Worm (Caenorhabditis elegans) whole organism, young adult: Measurements from ENCODE around the gene F44A2.7.

ENCODE experiments used
- F22D6.2 ChIP-seq: sonication (generic microtip); optimal IDR thresholded peaks from 2 replicates; lab custom pipeline; 2016; ENCODE audit warnings: mild to moderate bottlenecking, missing genetic modification characterization, missing compliant biosample characterization
- F49E8.2 ChIP-seq: sonication (generic microtip); optimal IDR thresholded peaks from 3 replicates; lab custom pipeline; 2017; ENCODE audit warnings: missing genetic modification characterization, mild to moderate bottlenecking, missing compliant biosample characterization, antibody characterized with exemption, moderate library complexity; ENCODE audit not compliant: insufficient read depth
- K12H6.12 ChIP-seq: fragments of 200-800 bp; sonication (Bioruptor generic); optimal IDR thresholded peaks from 2 replicates; lab custom pipeline; 2018; ENCODE audit warnings: mild to moderate bottlenecking, missing genetic modification characterization, missing compliant biosample characterization
- T07F8.4 ChIP-seq: sonication (generic microtip); optimal IDR thresholded peaks from 2 replicates; lab custom pipeline; 2016; ENCODE audit warnings: mild to moderate bottlenecking, missing genetic modification characterization, moderate library complexity, missing compliant biosample characterization
- Y53G8AR.9 ChIP-seq: fragments of 200-800 bp; sonication (Bioruptor generic); conservative IDR thresholded peaks from 2 replicates; pipeline ENCODE4 v1.3.6; 2022; ENCODE audit warnings: missing genetic modification reagents, missing genetic modification characterization, missing compliant biosample characterization
- Y67H2A.10 ChIP-seq: fragments of 200-800 bp; sonication (Bioruptor generic); conservative IDR thresholded peaks from 2 replicates; pipeline ENCODE4 v1.3.6; 2022; ENCODE audit warnings: missing genetic modification reagents, missing genetic modification characterization, missing compliant biosample characterization
- Y79H2A.3 ChIP-seq: fragments of 200-800 bp; sonication (Bioruptor generic); conservative IDR thresholded peaks from 2 replicates; pipeline ENCODE4 v1.3.6; 2022; ENCODE audit warnings: missing genetic modification reagents, missing genetic modification characterization, missing compliant biosample characterization
- ZK185.1 ChIP-seq: sonication (generic microtip); optimal IDR thresholded peaks from 2 replicates; lab custom pipeline; 2016; ENCODE audit warnings: mild to moderate bottlenecking, missing genetic modification characterization, missing compliant biosample characterization; ENCODE audit not compliant: poor library complexity, severe bottlenecking
- akir-1 ChIP-seq: fragments of 200-800 bp; sonication (Bioruptor generic); optimal IDR thresholded peaks from 2 replicates; lab custom pipeline; 2018; ENCODE audit warnings: mild to moderate bottlenecking, missing genetic modification characterization, moderate library complexity, missing compliant biosample characterization
- atf-7 ChIP-seq: sonication (generic microtip); optimal IDR thresholded peaks from 2 replicates; lab custom pipeline; 2017; ENCODE audit warnings: mild to moderate bottlenecking, missing genetic modification characterization, missing compliant biosample characterization
- ceh-27 ChIP-seq: fragments of 200-800 bp; sonication (Bioruptor generic); optimal IDR thresholded peaks from 2 replicates; lab custom pipeline; 2018; ENCODE audit warnings: mild to moderate bottlenecking, missing genetic modification characterization, moderate library complexity, missing compliant biosample characterization
- chd-7 ChIP-seq: sonication (generic microtip); optimal IDR thresholded peaks from 2 replicates; lab custom pipeline; 2016; ENCODE audit warnings: mild to moderate bottlenecking, missing genetic modification characterization, moderate library complexity, missing compliant biosample characterization
- die-1 ChIP-seq: sonication (generic microtip); optimal IDR thresholded peaks from 2 replicates; lab custom pipeline; 2016; ENCODE audit warnings: missing genotype, mild to moderate bottlenecking, missing genetic modification characterization, missing compliant biosample characterization
- dox-1 ChIP-seq: fragments of 200-800 bp; sonication (Bioruptor generic); IDR thresholded peaks from 2 replicates; pipeline ENCODE4 v1.3.6; 2022; ENCODE audit warnings: missing genetic modification reagents, missing genetic modification characterization, missing compliant biosample characterization
- efl-1 ChIP-seq: fragments of 150-350 bp; optimal IDR thresholded peaks from 2 replicates; lab custom pipeline; 2014; ENCODE audit warnings: missing biosample characterization, missing genetic modification reagents, missing genetic modification characterization
- egrh-3 ChIP-seq: fragments of 200-800 bp; sonication (Bioruptor generic); IDR thresholded peaks from 2 replicates; pipeline ENCODE4 v1.3.6; 2022; ENCODE audit warnings: missing genetic modification reagents, missing genetic modification characterization, missing compliant biosample characterization
- fkh-3 ChIP-seq: sonication (generic microtip); optimal IDR thresholded peaks from 2 replicates; lab custom pipeline; 2016; ENCODE audit warnings: mild to moderate bottlenecking, missing genetic modification characterization, missing compliant biosample characterization
- him-1 ChIP-seq: sonication (generic microtip); optimal IDR thresholded peaks from 2 replicates; lab custom pipeline; 2016; ENCODE audit warnings: missing genotype, missing genetic modification reagents, missing genetic modification characterization, missing compliant biosample characterization
- hlh-26 ChIP-seq: fragments of 200-800 bp; sonication (Bioruptor generic); conservative IDR thresholded peaks from 2 replicates; pipeline ENCODE4 v1.3.6; 2022; ENCODE audit warnings: missing genetic modification reagents, missing genetic modification characterization, missing compliant biosample characterization
- hmg-1.2 ChIP-seq: fragments of 200-800 bp; sonication (Bioruptor generic); IDR thresholded peaks from 2 replicates; pipeline ENCODE4 v1.3.6; 2022; ENCODE audit warnings: missing genetic modification reagents, missing genetic modification characterization, missing compliant biosample characterization
- let-607 ChIP-seq, 2 experiments: fragments of 200-800 bp in 1 of 2; sonication (Bioruptor generic) in 1 of 2; sonication (generic microtip) in 1 of 2; optimal IDR thresholded peaks; 2 replicates each; lab custom pipeline; 2016 to 2018; ENCODE audit warnings: mild to moderate bottlenecking in 2 of 2, missing compliant biosample characterization in 2 of 2, missing genetic modification characterization in 2 of 2, moderate library complexity in 2 of 2, missing genotype in 1 of 2
- lin-40 ChIP-seq: sonication (generic microtip); optimal IDR thresholded peaks from 2 replicates; lab custom pipeline; 2016; ENCODE audit warnings: missing genetic modification characterization, mild to moderate bottlenecking, missing compliant biosample characterization, missing genotype, missing genetic modification reagents
- lsl-1 ChIP-seq: fragments of 200-800 bp; sonication (Bioruptor generic); optimal IDR thresholded peaks from 2 replicates; lab custom pipeline; 2018; ENCODE audit warnings: mild to moderate bottlenecking, missing genetic modification characterization, moderate library complexity, missing compliant biosample characterization
- madf-3 ChIP-seq: fragments of 200-800 bp; sonication (Bioruptor generic); IDR thresholded peaks from 2 replicates; pipeline ENCODE4 v1.3.6; 2022; ENCODE audit warnings: missing genetic modification reagents, missing genetic modification characterization, missing compliant biosample characterization
- mcd-1 ChIP-seq: fragments of 200-800 bp; sonication (Bioruptor generic); IDR thresholded peaks from 2 replicates; pipeline ENCODE4 v1.3.6; 2022; ENCODE audit warnings: missing genetic modification reagents, missing genetic modification characterization, missing compliant biosample characterization
- mel-28 ChIP-seq: sonication (generic microtip); optimal IDR thresholded peaks from 2 replicates; lab custom pipeline; 2016; ENCODE audit warnings: borderline replicate concordance, mild to moderate bottlenecking, missing genetic modification characterization, missing compliant biosample characterization
- mes-4 ChIP-seq: sonication (generic microtip); optimal IDR thresholded peaks from 2 replicates; lab custom pipeline; 2016; ENCODE audit warnings: missing genotype, missing genetic modification characterization, missing compliant biosample characterization
- nfyb-1 ChIP-seq: fragments of 200-800 bp; sonication (Bioruptor generic); IDR thresholded peaks from 2 replicates; pipeline ENCODE4 v1.3.6; 2022; ENCODE audit warnings: missing genetic modification reagents, missing genetic modification characterization, missing compliant biosample characterization
- nhr-27 ChIP-seq: fragments of 200-800 bp; sonication (Bioruptor generic); optimal IDR thresholded peaks from 2 replicates; lab custom pipeline; 2018; ENCODE audit warnings: mild to moderate bottlenecking, missing genetic modification characterization, moderate library complexity, missing compliant biosample characterization
- nhr-80 ChIP-seq: sonication (generic microtip); optimal IDR thresholded peaks from 2 replicates; lab custom pipeline; 2016; ENCODE audit warnings: missing genetic modification characterization, missing compliant biosample characterization
- nhr-90 ChIP-seq: sonication (generic microtip); optimal IDR thresholded peaks from 2 replicates; lab custom pipeline; 2016; ENCODE audit warnings: missing genotype, mild to moderate bottlenecking, missing genetic modification characterization, missing compliant biosample characterization
- pha-4 ChIP-seq: fragments of 150-350 bp; sonication (generic microtip); optimal IDR thresholded peaks from 2 replicates; lab custom pipeline; 2014; ENCODE audit warnings: missing biosample characterization, missing genetic modification reagents, missing genetic modification characterization
- rec-8 ChIP-seq, 2 experiments: sonication (generic microtip); optimal IDR thresholded peaks; 2 replicates each; lab custom pipeline; 2016; ENCODE audit warnings: mild to moderate bottlenecking in 2 of 2, missing genetic modification characterization in 2 of 2, missing genetic modification reagents in 2 of 2, missing genotype in 2 of 2, missing biosample characterization in 1 of 2, missing compliant biosample characterization in 1 of 2, moderate library complexity in 1 of 2
- snpc-1.1 ChIP-seq: sonication (generic microtip); optimal IDR thresholded peaks from 2 replicates; lab custom pipeline; 2017; ENCODE audit warnings: missing genetic modification characterization, mild to moderate bottlenecking, missing compliant biosample characterization, antibody characterized with exemption, moderate library complexity, missing genotype, missing genetic modification reagents; ENCODE audit not compliant: insufficient read depth
- snpc-4 ChIP-seq, 5 experiments: fragments of 150-350 bp in 1 of 5; sonication (generic microtip) in 4 of 5; optimal IDR thresholded peaks; 2 replicates each; lab custom pipeline; 2014 to 2018; ENCODE audit warnings: missing genetic modification characterization in 5 of 5, missing biosample characterization in 3 of 5, antibody characterized with exemption in 2 of 5, mild to moderate bottlenecking in 2 of 5, missing compliant biosample characterization in 2 of 5, missing genotype in 2 of 5, moderate library complexity in 2 of 5, missing genetic modification reagents in 1 of 5
- somi-1 ChIP-seq: fragments of 200-800 bp; sonication (Bioruptor generic); optimal IDR thresholded peaks from 2 replicates; lab custom pipeline; 2018; ENCODE audit warnings: mild to moderate bottlenecking, missing genetic modification characterization, missing compliant biosample characterization
- tbx-9 ChIP-seq: sonication (generic microtip); optimal IDR thresholded peaks from 2 replicates; lab custom pipeline; 2016; ENCODE audit warnings: borderline replicate concordance, missing genetic modification characterization, inconsistent platforms, missing compliant biosample characterization
- tlf-1 ChIP-seq: fragments of 200-800 bp; sonication (Bioruptor generic); optimal IDR thresholded peaks from 2 replicates; lab custom pipeline; 2018; ENCODE audit warnings: mild to moderate bottlenecking, missing genetic modification characterization, missing compliant biosample characterization
- unc-130 ChIP-seq: sonication (generic microtip); optimal IDR thresholded peaks from 2 replicates; lab custom pipeline; 2016; ENCODE audit warnings: missing genetic modification reagents, missing genetic modification characterization, missing compliant biosample characterization
- ztf-18 ChIP-seq: sonication (generic microtip); optimal IDR thresholded peaks from 2 replicates; lab custom pipeline; 2016; ENCODE audit warnings: missing genotype, mild to moderate bottlenecking, missing genetic modification characterization, missing compliant biosample characterization
- ztf-25 ChIP-seq: fragments of 200-800 bp; sonication (Bioruptor generic); IDR thresholded peaks from 2 replicates; pipeline ENCODE4 v1.3.6; 2022; ENCODE audit warnings: missing genetic modification reagents, missing genetic modification characterization, missing compliant biosample characterization

F44A2.7 gene

ce11 chrV:9321185-9321584 is at the start of gene F44A2.7:
Gene F44A2.7 (plus strand): TSS chrV:9321485.
- TF ChIP-seq chd-7 (tag; lab: Kevin White, UChicago), result no peak
- TF ChIP-seq ztf-25 (GFP tag; lab: Robert Waterston, UW), result no peak
- no peak for TF ChIP-seq let-607 (tag; optimal IDR thresholded peaks at IDR 0.05; lab: Kevin White, UChicago)
- peak; percentile 33 for TF ChIP-seq nhr-80 (tag; lab: Kevin White, UChicago)
- TF ChIP-seq Y67H2A.10 (GFP tag; lab: Robert Waterston, UW), result no peak
- no peak for TF ChIP-seq tlf-1 (GFP tag; lab: Kevin White, UChicago)
- no peak for TF ChIP-seq madf-3 (GFP tag; lab: Robert Waterston, UW)

ce11 chrV:9271835-9272234 is 49.5 kb upstream of the F44A2.7 start:
- TF ChIP-seq Y79H2A.3 (GFP tag; lab: Robert Waterston, UW) (no peak), pha-4 (tag; lab: Kevin White, UChicago) (no peak), unc-130 (no peak), F22D6.2 (no peak), snpc-1.1 (tag; lab: Kevin White, UChicago) (no peak), nfyb-1 (GFP tag; lab: Robert Waterston, UW) (no peak), mcd-1 (GFP tag; lab: Robert Waterston, UW) (no peak), lsl-1 (no peak), ztf-18 (tag; lab: Kevin White, UChicago) (no peak), Y53G8AR.9 (GFP tag; lab: Robert Waterston, UW) (no peak), fkh-3 (tag; lab: Kevin White, UChicago) (no peak), T07F8.4 (no peak), madf-3 (GFP tag; lab: Robert Waterston, UW) (no peak), nhr-90 (tag; lab: Kevin White, UChicago) (no peak), hlh-26 (GFP tag; lab: Robert Waterston, UW) (no peak), efl-1 (GFP tag; lab: Kevin White, UChicago) (no peak)

- TF ChIP-seq akir-1 (GFP tag; lab: Kevin White, UChicago) (no peak), let-607 (tag; optimal IDR thresholded peaks at IDR 0.05; lab: Kevin White, UChicago) (no peak), die-1 (tag; lab: Kevin White, UChicago) (no peak), F49E8.2 (tag; lab: Kevin White, UChicago) (no peak)
Observed at ce11 chrV:9272624-9273023, 48.7 kb upstream of the F44A2.7 start.

ce11 chrV:9273587-9273986 is 47.7 kb upstream of the F44A2.7 start:
- TF ChIP-seq K12H6.12 (tag; lab: Kevin White, UChicago) (peak; percentile 51), mel-28 (no peak), ZK185.1 (tag; lab: Kevin White, UChicago) (peak; percentile 12), snpc-4 (GFP tag; optimal IDR thresholded peaks at IDR 0.05; lab: Kevin White, UChicago) (peak; percentile 5), snpc-4 (tag; optimal IDR thresholded peaks at IDR 0.05; lab: Kevin White, UChicago) (no peak), somi-1 (peak; percentile 62), chd-7 (tag; lab: Kevin White, UChicago) (peak; percentile 42), nhr-90 (tag; lab: Kevin White, UChicago) (no peak), ztf-25 (GFP tag; lab: Robert Waterston, UW) (no peak), nfyb-1 (GFP tag; lab: Robert Waterston, UW) (0 out of 2 replicates have a peak, but pooled peaks have one; percentile 59), hmg-1.2 (GFP tag; lab: Robert Waterston, UW) (peak; percentile 66; the same call in 1 of the 2 replicates), him-1 (tag; lab: Kevin White, UChicago) (no peak), rec-8 (tag; optimal IDR thresholded peaks at IDR 0.05; lab: Kevin White, UChicago) (no peak), ztf-18 (tag; lab: Kevin White, UChicago) (no peak), dox-1 (GFP tag; lab: Robert Waterston, UW) (no peak), lin-40 (tag; lab: Kevin White, UChicago) (peak; percentile 68), ceh-27 (GFP tag; lab: Kevin White, UChicago) (peak; percentile 81), tbx-9 (no peak), egrh-3 (GFP tag; lab: Robert Waterston, UW) (0 out of 2 replicates have a peak, but pooled peaks have one; percentile 22), mes-4 (tag; lab: Kevin White, UChicago) (no peak), snpc-1.1 (tag; lab: Kevin White, UChicago) (no peak), atf-7 (tag; lab: Kevin White, UChicago) (peak; percentile 9), nhr-27 (tag; lab: Kevin White, UChicago) (no peak)
